Worm (Caenorhabditis elegans) whole organism, L2 larva: ENCODE results near the gene phyh-1.

Source experiments
- F13H6.1 ChIP-seq: sonication (generic microtip); optimal IDR thresholded peaks from 2 replicates; lab custom pipeline; 2016; ENCODE audit warnings: missing genetic modification characterization, missing compliant biosample characterization
- R02D3.7 ChIP-seq: fragments of 150-350 bp; optimal IDR thresholded peaks from 2 replicates; lab custom pipeline; 2014; ENCODE audit warnings: missing biosample characterization, missing genetic modification characterization
- alr-1 ChIP-seq: fragments of 150-350 bp; optimal IDR thresholded peaks from 2 replicates; lab custom pipeline; 2014; ENCODE audit warnings: missing biosample characterization, missing genetic modification characterization
- aly-2 ChIP-seq: fragments of 150-350 bp; optimal IDR thresholded peaks from 2 replicates; lab custom pipeline; 2014; ENCODE audit warnings: missing biosample characterization, missing genetic modification characterization
- ama-1 ChIP-seq: fragments of 150-350 bp; optimal IDR thresholded peaks from 2 replicates; lab custom pipeline; 2018; ENCODE audit warnings: inconsistent platforms
- elt-1 ChIP-seq: fragments of 150-350 bp; optimal IDR thresholded peaks from 2 replicates; lab custom pipeline; 2014; ENCODE audit warnings: missing biosample characterization, missing genetic modification characterization
- elt-3 ChIP-seq: sonication (generic microtip); optimal IDR thresholded peaks from 2 replicates; lab custom pipeline; 2017; ENCODE audit warnings: missing biosample characterization, missing genetic modification characterization
- gmeb-1 ChIP-seq: fragments of 150-350 bp; optimal IDR thresholded peaks from 2 replicates; lab custom pipeline; 2014; ENCODE audit warnings: missing biosample characterization, missing genetic modification characterization
- lsy-2 ChIP-seq, 2 experiments: fragments of 150-350 bp in 1 of 2; sonication (generic microtip) in 1 of 2; optimal IDR thresholded peaks; 2 replicates each; lab custom pipeline; 2014 to 2017; ENCODE audit warnings: missing biosample characterization in 2 of 2, missing genetic modification characterization in 2 of 2
- mab-5 ChIP-seq: fragments of 150-350 bp; optimal IDR thresholded peaks from 2 replicates; lab custom pipeline; 2014; ENCODE audit warnings: missing biosample characterization, missing genetic modification characterization
- nhr-129 ChIP-seq: fragments of 150-350 bp; optimal IDR thresholded peaks from 2 replicates; lab custom pipeline; 2014; ENCODE audit warnings: missing biosample characterization, missing genetic modification characterization
- nhr-23 ChIP-seq: fragments of 150-350 bp; optimal IDR thresholded peaks from 2 replicates; lab custom pipeline; 2014; ENCODE audit warnings: missing biosample characterization, missing genetic modification reagents, missing genetic modification characterization
- nhr-237 ChIP-seq: fragments of 150-350 bp; optimal IDR thresholded peaks from 2 replicates; lab custom pipeline; 2014; ENCODE audit warnings: missing biosample characterization, missing genetic modification characterization
- nhr-25 ChIP-seq: fragments of 150-350 bp; sonication (generic microtip); optimal IDR thresholded peaks from 3 replicates; lab custom pipeline; 2014; ENCODE audit warnings: missing biosample characterization, missing genetic modification characterization
- skn-1 ChIP-seq: sonication (generic microtip); optimal IDR thresholded peaks from 2 replicates; lab custom pipeline; 2017; ENCODE audit warnings: missing biosample characterization, missing genetic modification characterization
- sma-9 ChIP-seq, 2 experiments: fragments of 150-350 bp in 1 of 2; sonication (generic microtip) in 1 of 2; optimal IDR thresholded peaks; 2 replicates each; lab custom pipeline; 2014 to 2016; ENCODE audit warnings: missing genetic modification characterization in 2 of 2, mild to moderate bottlenecking in 1 of 2, missing biosample characterization in 1 of 2, missing compliant biosample characterization in 1 of 2, missing genetic modification reagents in 1 of 2, moderate library complexity in 1 of 2
- unc-39 ChIP-seq: fragments of 150-350 bp; optimal IDR thresholded peaks from 2 replicates; lab custom pipeline; 2014; ENCODE audit warnings: missing biosample characterization, missing genetic modification characterization
- unc-55 ChIP-seq: fragments of 150-350 bp; sonication (generic microtip); optimal IDR thresholded peaks from 3 replicates; lab custom pipeline; 2014; ENCODE audit warnings: missing biosample characterization, missing genetic modification reagents, missing genetic modification characterization
- unc-62 ChIP-seq: fragments of 150-350 bp; optimal IDR thresholded peaks from 2 replicates; lab custom pipeline; 2014; ENCODE audit warnings: missing biosample characterization, missing genetic modification reagents, missing genetic modification characterization
- ztf-4 ChIP-seq: fragments of 150-350 bp; optimal IDR thresholded peaks from 2 replicates; lab custom pipeline; 2014; ENCODE audit warnings: missing biosample characterization, missing genetic modification characterization

Gene phyh-1

ce11 chrIV:17207864-17208263 is 51.3 kb downstream of the phyh-1 start:
- TF ChIP-seq elt-3 (no peak), R02D3.7 (tag; lab: Kevin White, UChicago) (no peak), mab-5 (no peak), ztf-4 (tag; lab: Kevin White, UChicago) (no peak), elt-1 (no peak), unc-62 (no peak), F13H6.1 (tag; lab: Kevin White, UChicago) (no peak), alr-1 (tag; lab: Kevin White, UChicago) (no peak), nhr-25 (no peak), gmeb-1 (tag; lab: Kevin White, UChicago) (no peak), unc-39 (tag; lab: Kevin White, UChicago) (no peak), nhr-23 (tag; lab: Kevin White, UChicago) (no peak), nhr-129 (tag; lab: Kevin White, UChicago) (no peak), ama-1 (lab: Kevin White, UChicago) (no peak), nhr-237 (tag; lab: Kevin White, UChicago) (no peak), sma-9 (GFP tag; optimal IDR thresholded peaks at IDR 0.05; lab: Kevin White, UChicago) (no peak), sma-9 (tag; optimal IDR thresholded peaks at IDR 0.05; lab: Kevin White, UChicago) (no peak), skn-1 (tag; lab: Kevin White, UChicago) (no peak), lsy-2 (tag; optimal IDR thresholded peaks at IDR 0.05; lab: Kevin White, UChicago) (no peak), unc-55 (no peak), aly-2 (tag; lab: Kevin White, UChicago) (no peak)
